Fruit fly (Drosophila melanogaster): ENCODE measurements around the gene CG43815.

- TF ChIP-seq CG8478 (optimal IDR thresholded peaks at IDR 0.05) (no peak), CTCF (optimal IDR thresholded peaks at IDR 0.05) (no peak)
Measured at dm6 chr2L:3558299-3558698, 17.7 kb upstream of the CG43815 start.

Measured in S2 (cell line).